Fruit fly (Drosophila melanogaster): Measurements from ENCODE around the gene Sol1.

DNA sequence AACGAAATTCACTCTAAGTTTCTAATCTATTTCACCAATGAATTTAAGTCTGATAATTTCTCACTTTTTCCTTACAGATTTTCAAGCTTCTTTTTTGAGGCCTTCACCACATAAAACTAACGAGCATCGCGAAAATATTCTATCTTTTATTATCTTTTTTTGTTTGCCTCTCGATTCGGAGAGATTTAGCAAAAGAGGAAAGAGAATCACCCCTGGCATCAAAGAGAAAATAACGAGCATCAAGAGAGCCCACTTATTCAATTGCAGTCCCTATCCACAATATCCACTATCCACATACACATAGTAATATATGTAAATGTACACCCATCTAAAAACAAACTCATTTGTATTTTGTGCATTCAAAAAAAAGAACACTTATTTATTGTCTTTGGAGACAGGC lies 18.6 kb upstream of the Sol1 start, which contains the start of gene GstD9:
- TF ChIP-seq psq (optimal IDR thresholded peaks at IDR 0.05), result no peak
- no peak for TF ChIP-seq Dll (optimal IDR thresholded peaks at IDR 0.05)
